Worm (Caenorhabditis elegans) whole organism, dauer: ENCODE results near the gene Y7A5A.10.

ENCODE experiments used
- unc-62 ChIP-seq: sonication (generic microtip); optimal IDR thresholded peaks from 2 replicates; lab custom pipeline; 2017; ENCODE audit warnings: missing biosample characterization, missing genetic modification reagents, missing genetic modification characterization

Gene Y7A5A.10

ce11 chrX:15794977-15795376 is at the start of gene Y7A5A.10:
Y7A5A.10 (minus strand) TSS chrX:15795077.
- TF ChIP-seq unc-62 (GFP tag; lab: Kevin White, UChicago), result no peak

ce11 chrX:15844330-15844729 is 49.5 kb upstream of the Y7A5A.10 start:
- no peak for TF ChIP-seq unc-62 (GFP tag; lab: Kevin White, UChicago)

- no peak for TF ChIP-seq unc-62 (GFP tag; lab: Kevin White, UChicago)
Observed at ce11 chrX:15842492-15842891, 47.6 kb upstream of the Y7A5A.10 start.

- no peak for TF ChIP-seq unc-62 (GFP tag; lab: Kevin White, UChicago)
Observed at ce11 chrX:15841086-15841622, 46.3 kb upstream of the Y7A5A.10 start, which contains the start of gene serp-1.1. serp-1.1 (plus strand) TSS chrX:15841572.

ce11 chrX:15838496-15838948 is 43.6 kb upstream of the Y7A5A.10 start, which contains the start of gene acox-1.6:
acox-1.6 (minus strand) TSS chrX:15838546.
- TF ChIP-seq unc-62 (GFP tag; lab: Kevin White, UChicago), result no peak

ce11 chrX:15831537-15831936 is 36.7 kb upstream of the Y7A5A.10 start:
- TF ChIP-seq unc-62 (GFP tag; lab: Kevin White, UChicago), result no peak

ce11 chrX:15828059-15828458 is 33.2 kb upstream of the Y7A5A.10 start, which contains the start of gene Y7A5A.20:
Y7A5A.20 (plus strand) TSS chrX:15828359.
- TF ChIP-seq unc-62 (GFP tag; lab: Kevin White, UChicago), result no peak

ce11 chrX:15826866-15827265 is 32.0 kb upstream of the Y7A5A.10 start, which contains the start of gene Y7A5A.9:
Y7A5A.9 (plus strand) TSS chrX:15827166.
- TF ChIP-seq unc-62 (GFP tag; lab: Kevin White, UChicago), result no peak

- no peak for TF ChIP-seq unc-62 (GFP tag; lab: Kevin White, UChicago)
Observed at ce11 chrX:15822197-15822596, 27.3 kb upstream of the Y7A5A.10 start, which contains the start of gene Y7A5A.8. Y7A5A.8 (plus strand) TSS chrX:15822497.

ce11 chrX:15814548-15814947 is 19.7 kb upstream of the Y7A5A.10 start:
- TF ChIP-seq unc-62 (GFP tag; lab: Kevin White, UChicago), result no peak

- no peak for TF ChIP-seq unc-62 (GFP tag; lab: Kevin White, UChicago)
Observed at ce11 chrX:15811341-15811740, 16.5 kb upstream of the Y7A5A.10 start.

- no peak for TF ChIP-seq unc-62 (GFP tag; lab: Kevin White, UChicago)
Observed at ce11 chrX:15804072-15804471, 9.2 kb upstream of the Y7A5A.10 start, which contains the start of gene Y7A5A.7. Y7A5A.7 (minus strand) TSS chrX:15804172.

- TF ChIP-seq unc-62 (GFP tag; lab: Kevin White, UChicago), result no peak
Observed at ce11 chrX:15801827-15802226, 7.0 kb upstream of the Y7A5A.10 start.

ce11 chrX:15799595-15799994 is 4.7 kb upstream of the Y7A5A.10 start, which contains the start of gene Y7A5A.6:
Y7A5A.6 (minus strand) TSS chrX:15799695.
- no peak for TF ChIP-seq unc-62 (GFP tag; lab: Kevin White, UChicago)

ce11 chrX:15796633-15797032 is 1.8 kb upstream of the Y7A5A.10 start:
- TF ChIP-seq unc-62 (GFP tag; lab: Kevin White, UChicago), result no peak

- TF ChIP-seq unc-62 (GFP tag; lab: Kevin White, UChicago), result no peak
Observed at ce11 chrX:15786726-15787125, 8.2 kb downstream of the Y7A5A.10 start, which contains the start of gene Y7A5A.5. Y7A5A.5 (minus strand) TSS chrX:15786826.

- no peak for TF ChIP-seq unc-62 (GFP tag; lab: Kevin White, UChicago)
Observed at ce11 chrX:15784570-15784969, 10.3 kb downstream of the Y7A5A.10 start, which contains the start of gene Y7A5A.3. Y7A5A.3 (minus strand) TSS chrX:15784670.
